Worm (Caenorhabditis elegans): ENCODE measurements around the gene nova-1.

- TF ChIP-seq him-1 (tag; optimal IDR thresholded peaks at IDR 0.05) (no peak), dao-5 (tag; optimal IDR thresholded peaks at IDR 0.05) (no peak), W03F9.2 (tag; optimal IDR thresholded peaks at IDR 0.05) (no peak)
These were observed 59.6 kb downstream of the nova-1 start, which contains the start of gene prp-6 for ce11 chrV:18022179-18022578.

Data from whole organism, L4/young adult.